Worm (Caenorhabditis elegans) whole organism, L4 larva: ENCODE measurements around the gene str-4.

Experiments
- ZK337.2 ChIP-seq: fragments of 200-800 bp; sonication (Bioruptor generic); IDR thresholded peaks from 2 replicates; pipeline ENCODE4 v1.3.6; 2022; ENCODE audit warnings: missing genetic modification reagents, missing genetic modification characterization, missing compliant biosample characterization
- aly-2 ChIP-seq: sonication (generic microtip); optimal IDR thresholded peaks from 2 replicates; lab custom pipeline; 2018; ENCODE audit warnings: missing biosample characterization, missing genetic modification characterization
- dmd-6 ChIP-seq: fragments of 200-800 bp; sonication (Bioruptor generic); IDR thresholded peaks from 2 replicates; pipeline ENCODE4 v1.3.6; 2022; ENCODE audit warnings: missing genetic modification reagents, missing genetic modification characterization, missing compliant biosample characterization
- lin-39 ChIP-seq: fragments of 150-350 bp; optimal IDR thresholded peaks from 2 replicates; lab custom pipeline; 2014; ENCODE audit warnings: missing biosample characterization, missing genetic modification reagents, missing genetic modification characterization
- nhr-77 ChIP-seq: fragments of 150-350 bp; optimal IDR thresholded peaks from 2 replicates; lab custom pipeline; 2014; ENCODE audit warnings: missing biosample characterization, missing genetic modification characterization

ce11 chrV:13374532-13374931, 35.0 kb upstream of the str-4 start:
- no peak for TF ChIP-seq ZK337.2 (GFP tag; lab: Robert Waterston, UW)
- TF ChIP-seq dmd-6 (GFP tag; lab: Robert Waterston, UW) = peak; percentile 35; the same call in 1 of the 2 replicates
- no peak for TF ChIP-seq aly-2
- no peak for TF ChIP-seq nhr-77 (tag; lab: Kevin White, UChicago)
- no peak for TF ChIP-seq lin-39 (tag; lab: Kevin White, UChicago)
